Fruit fly (Drosophila melanogaster): ENCODE results near the gene GILT1.

The GILT1 gene

DNA sequence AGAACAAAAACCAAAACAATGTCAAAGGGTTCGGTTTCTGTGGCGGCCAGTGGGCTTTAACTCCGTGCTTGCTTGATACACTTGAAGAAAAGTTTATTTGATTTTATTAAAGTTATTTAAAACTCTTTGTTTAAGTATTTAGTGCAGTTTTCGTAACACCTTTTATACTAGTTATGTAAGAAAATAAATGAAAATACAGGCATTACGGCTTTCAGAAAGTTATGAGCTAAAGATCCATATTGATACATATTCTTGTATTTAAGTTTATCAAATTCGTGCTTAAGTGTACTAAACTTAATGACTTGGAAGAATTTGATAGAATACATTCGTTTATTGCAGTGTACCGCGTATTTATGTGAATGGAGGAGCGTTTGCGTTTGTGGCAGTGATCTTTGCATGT is 44.8 kb upstream of the GILT1 start (continued):
- TF ChIP-seq slbo (GFP tag; IDR thresholded peaks at IDR 0.05): peak; percentile 49; the same call in 1 of the 2 replicates
- no peak for TF ChIP-seq HLHmδ (GFP tag; optimal IDR thresholded peaks at IDR 0.05)
- TF ChIP-seq GATAe (GFP tag; conservative IDR thresholded peaks at IDR 0.05): no peak
- TF ChIP-seq NC2β (GFP tag; optimal IDR thresholded peaks at IDR 0.05): no peak
- 0 out of 2 replicates have a peak, but pooled peaks have one; percentile 9 for TF ChIP-seq CG32772 (GFP tag; IDR thresholded peaks at IDR 0.05)
- no peak for TF ChIP-seq HLH54F (GFP tag; optimal IDR thresholded peaks at IDR 0.05)
- no peak for TF ChIP-seq oc (tag; optimal IDR thresholded peaks at IDR 0.05)
- peak; percentile 49 for TF ChIP-seq CG9437 (GFP tag; optimal IDR thresholded peaks at IDR 0.05)
- TF ChIP-seq CG2120 (GFP tag; optimal IDR thresholded peaks at IDR 0.05): peak; percentile 75
- TF ChIP-seq danr (GFP tag; IDR thresholded peaks at IDR 0.05): no peak
- peak; percentile 65 for TF ChIP-seq CG30403 (GFP tag; optimal IDR thresholded peaks at IDR 0.05)
- no peak for TF ChIP-seq CG10543 (GFP tag; optimal IDR thresholded peaks at IDR 0.05)
- TF ChIP-seq CG8765 (GFP tag; IDR thresholded peaks at IDR 0.05): no peak
- TF ChIP-seq CG18619 (GFP tag; optimal IDR thresholded peaks at IDR 0.05): peak; percentile 1
- TF ChIP-seq amos (GFP tag; IDR thresholded peaks at IDR 0.05; ENCODE audit: partially characterized antibody): no peak
- TF ChIP-seq Xbp1 (GFP tag; optimal IDR thresholded peaks at IDR 0.05): peak; percentile 22
- TF ChIP-seq CG9876 (GFP tag; optimal IDR thresholded peaks at IDR 0.05): no peak
- peak; percentile 54 for TF ChIP-seq Rfx (GFP tag; IDR thresholded peaks at IDR 0.05)
- no peak for TF ChIP-seq Neu2 (GFP tag; optimal IDR thresholded peaks at IDR 0.05; ENCODE audit: borderline replicate concordance)
- no peak for TF ChIP-seq sob (GFP tag; IDR thresholded peaks at IDR 0.05)
- TF ChIP-seq pzg (GFP tag; optimal IDR thresholded peaks at IDR 0.05): no peak
- peak; percentile 6 for TF ChIP-seq Six4 (GFP tag; optimal IDR thresholded peaks at IDR 0.05)
- TF ChIP-seq row (GFP tag; IDR thresholded peaks at IDR 0.05): peak; percentile 42; the same call in 2 of the 3 replicates
- TF ChIP-seq CG31441 (GFP tag; IDR thresholded peaks at IDR 0.05): peak; percentile 80
- no peak for TF ChIP-seq CG7928 (GFP tag; optimal IDR thresholded peaks at IDR 0.05)
- TF ChIP-seq CG12659 (GFP tag; optimal IDR thresholded peaks at IDR 0.05): peak; percentile 42
- TF ChIP-seq CG10654 (GFP tag; optimal IDR thresholded peaks at IDR 0.05): peak; percentile 15
- TF ChIP-seq toy (GFP tag; IDR thresholded peaks at IDR 0.05): no peak
- peak; percentile 59 for TF ChIP-seq CG8924 (tag; optimal IDR thresholded peaks at IDR 0.05)
- no peak for TF ChIP-seq CG14014 (GFP tag; IDR thresholded peaks at IDR 0.05)
- no peak for TF ChIP-seq Dp (GFP tag; optimal IDR thresholded peaks at IDR 0.05)
- peak; percentile 43 for TF ChIP-seq CG3847 (GFP tag; IDR thresholded peaks at IDR 0.05)
- TF ChIP-seq Lhr (GFP tag; optimal IDR thresholded peaks at IDR 0.05): no peak
- TF ChIP-seq CG8359 (GFP tag; optimal IDR thresholded peaks at IDR 0.05; ENCODE audit: borderline replicate concordance): no peak
- TF ChIP-seq CG2199 (GFP tag; IDR thresholded peaks at IDR 0.05): no peak
- no peak for TF ChIP-seq CG11247 (GFP tag; IDR thresholded peaks at IDR 0.05)
- no peak for TF ChIP-seq insv (GFP tag; optimal IDR thresholded peaks at IDR 0.05)
- peak; percentile 22 for TF ChIP-seq CG4820 (GFP tag; optimal IDR thresholded peaks at IDR 0.05)
- TF ChIP-seq CG34422 (GFP tag; IDR thresholded peaks at IDR 0.05): no peak
- no peak for TF ChIP-seq ro (GFP tag; IDR thresholded peaks at IDR 0.05)
- TF ChIP-seq CG9797 (GFP tag; optimal IDR thresholded peaks at IDR 0.05): no peak
- peak; percentile 70; the same call in 2 of the 3 replicates for TF ChIP-seq CG11695 (GFP tag; IDR thresholded peaks at IDR 0.05)
- peak; percentile 69 for TF ChIP-seq unpg (GFP tag; optimal IDR thresholded peaks at IDR 0.05)
- no peak for TF ChIP-seq CG3065 (GFP tag; optimal IDR thresholded peaks at IDR 0.05)
- no peak for TF ChIP-seq pnt (GFP tag; optimal IDR thresholded peaks at IDR 0.05)
- no peak for TF ChIP-seq CG16813 (GFP tag; IDR thresholded peaks at IDR 0.05; ENCODE audit: partially characterized antibody)
- peak; percentile 68 for TF ChIP-seq sens (GFP tag)
- peak; percentile 65 for TF ChIP-seq phol (tag; optimal IDR thresholded peaks at IDR 0.05)
- TF ChIP-seq grau (tag; optimal IDR thresholded peaks at IDR 0.05): peak; percentile 75
- no peak for TF ChIP-seq Jarid2 (GFP tag; optimal IDR thresholded peaks at IDR 0.05)
- TF ChIP-seq CG5953 (GFP tag; IDR thresholded peaks at IDR 0.05): no peak
- TF ChIP-seq CG1647 (GFP tag; optimal IDR thresholded peaks at IDR 0.05): no peak
